Worm (Caenorhabditis elegans): ENCODE data around the gene srd-34.

DNA sequence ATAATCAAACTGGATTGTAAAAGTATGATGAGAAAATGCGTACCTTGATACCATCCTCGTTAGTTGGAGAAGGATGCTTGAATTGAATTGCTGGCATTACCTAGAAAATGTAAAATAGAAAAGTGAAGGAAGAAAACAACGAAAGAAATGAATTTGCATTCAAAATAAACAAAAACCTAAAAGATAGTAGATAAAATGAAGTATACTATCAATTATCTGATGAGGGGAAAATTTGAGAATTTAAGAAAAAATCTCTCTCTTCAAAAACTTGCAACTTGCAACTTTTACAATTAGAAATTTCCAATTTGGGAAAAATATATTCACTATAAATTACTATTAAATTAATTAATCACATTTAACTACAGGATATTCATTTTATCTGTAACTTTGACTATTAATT, 45.9 kb upstream of the srd-34 start, which contains the start of gene T21C9.11:
- TF ChIP-seq dao-5 (tag; optimal IDR thresholded peaks at IDR 0.05) (no peak), him-1 (tag; optimal IDR thresholded peaks at IDR 0.05) (no peak), W03F9.2 (tag; optimal IDR thresholded peaks at IDR 0.05) (no peak)
